Worm (Caenorhabditis elegans) whole organism, L3 larva: Measurements from ENCODE around the gene mlt-9.

Experiments used
- aly-2 ChIP-seq: fragments of 150-350 bp; optimal IDR thresholded peaks from 2 replicates; lab custom pipeline; 2014; ENCODE audit warnings: missing biosample characterization, missing genetic modification characterization
- ama-1 ChIP-seq: fragments of 150-350 bp; optimal IDR thresholded peaks from 2 replicates; lab custom pipeline; 2018
- fos-1 ChIP-seq: fragments of 150-350 bp; optimal IDR thresholded peaks from 2 replicates; lab custom pipeline; 2014; ENCODE audit warnings: missing biosample characterization, missing genetic modification characterization
- lsy-12 ChIP-seq: sonication (generic microtip); optimal IDR thresholded peaks from 2 replicates; lab custom pipeline; 2016; ENCODE audit warnings: mild to moderate bottlenecking, missing genetic modification characterization, missing compliant biosample characterization
- nhr-77 ChIP-seq: fragments of 150-350 bp; optimal IDR thresholded peaks from 2 replicates; lab custom pipeline; 2014; ENCODE audit warnings: missing biosample characterization, missing genetic modification characterization
- snpc-4 ChIP-seq: fragments of 150-350 bp; optimal IDR thresholded peaks from 2 replicates; lab custom pipeline; 2014; ENCODE audit warnings: missing biosample characterization, missing genetic modification characterization
- unc-39 ChIP-seq: sonication (generic microtip); optimal IDR thresholded peaks from 4 replicates; lab custom pipeline; 2017; ENCODE audit warnings: missing biosample characterization, missing genetic modification characterization

DNA sequence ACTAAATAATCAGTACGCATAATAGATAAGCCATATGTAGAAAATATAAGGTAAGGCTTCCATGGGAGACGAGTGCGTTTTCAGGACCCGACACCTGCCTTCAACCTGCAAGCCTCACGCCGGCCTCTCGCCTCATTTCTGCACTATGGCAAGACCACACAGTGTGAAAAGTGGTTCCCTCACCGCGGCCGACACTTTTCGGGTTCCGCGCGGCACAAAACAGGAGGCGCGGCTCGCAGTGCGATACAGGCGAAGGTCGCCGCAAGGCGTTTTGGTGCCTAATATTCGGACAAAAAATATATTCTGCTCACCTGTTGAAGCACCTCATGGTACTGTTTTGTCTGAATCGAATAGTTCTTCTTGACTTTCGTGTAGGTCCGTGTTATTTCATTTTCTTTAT lies 37.5 kb downstream of the mlt-9 start:
- TF ChIP-seq ama-1 (lab: Kevin White, UChicago): no peak
- TF ChIP-seq lsy-12 (tag; lab: Kevin White, UChicago): no peak
- TF ChIP-seq aly-2 (tag; lab: Kevin White, UChicago): no peak
- no peak for TF ChIP-seq snpc-4 (tag; lab: Kevin White, UChicago)
- no peak for TF ChIP-seq fos-1
- TF ChIP-seq nhr-77: no peak
- no peak for TF ChIP-seq unc-39
